Worm (Caenorhabditis elegans) whole organism, L1 larva: ENCODE data around the gene F35G2.1.

ENCODE experiments used
- C16A3.4 ChIP-seq: fragments of 150-350 bp; optimal IDR thresholded peaks from 2 replicates; lab custom pipeline; 2014; ENCODE audit warnings: missing biosample characterization, missing genetic modification characterization
- aha-1 ChIP-seq: fragments of 150-350 bp; optimal IDR thresholded peaks from 2 replicates; lab custom pipeline; 2014; ENCODE audit warnings: missing biosample characterization, missing genetic modification characterization
- aly-2 ChIP-seq: fragments of 150-350 bp; optimal IDR thresholded peaks from 2 replicates; lab custom pipeline; 2014; ENCODE audit warnings: missing biosample characterization, missing genetic modification characterization
- blmp-1 ChIP-seq: fragments of 150-350 bp; optimal IDR thresholded peaks from 2 replicates; lab custom pipeline; 2014; ENCODE audit warnings: missing biosample characterization, missing genetic modification characterization
- ceh-8 ChIP-seq: fragments of 200-800 bp; sonication (Bioruptor generic); optimal IDR thresholded peaks from 2 replicates; lab custom pipeline; 2018; ENCODE audit warnings: mild to moderate bottlenecking, missing genetic modification characterization, moderate library complexity, missing compliant biosample characterization
- ceh-82 ChIP-seq, 3 experiments: fragments of 150-350 bp in 1 of 3; sonication (generic microtip) in 2 of 3; optimal IDR thresholded peaks; 2 replicates each; lab custom pipeline; 2014 to 2017; ENCODE audit warnings: missing biosample characterization in 3 of 3, missing genetic modification characterization in 3 of 3
- ceh-88 ChIP-seq: fragments of 200-800 bp; sonication (Bioruptor generic); IDR thresholded peaks from 2 replicates; pipeline ENCODE4 v1.3.6; 2022; ENCODE audit warnings: missing genetic modification characterization, missing compliant biosample characterization
- efl-1 ChIP-seq, 4 experiments: fragments of 150-350 bp; optimal IDR thresholded peaks in 3 of 4; peaks in 1 of 4; 1 replicate in 1 of 4; 2 replicates in 3 of 4; lab custom pipeline; 2014; ENCODE audit warnings: missing biosample characterization in 2 of 4, missing genetic modification characterization in 2 of 4, missing genetic modification reagents in 2 of 4
- elt-3 ChIP-seq, 6 experiments: fragments of 150-350 bp in 1 of 6; sonication (generic microtip); optimal IDR thresholded peaks; 2 replicates each; lab custom pipeline; 2017 to 2018; ENCODE audit warnings: missing biosample characterization in 6 of 6, missing genetic modification characterization in 6 of 6, inconsistent platforms in 1 of 6
- fkh-10 ChIP-seq: sonication (generic microtip); optimal IDR thresholded peaks from 2 replicates; lab custom pipeline; 2017; ENCODE audit warnings: missing biosample characterization, missing genetic modification reagents, missing genetic modification characterization
- fkh-8 ChIP-seq: sonication (generic microtip); optimal IDR thresholded peaks from 2 replicates; lab custom pipeline; 2016; ENCODE audit warnings: mild to moderate bottlenecking, missing genetic modification characterization, missing compliant biosample characterization
- fos-1 ChIP-seq: fragments of 150-350 bp; optimal IDR thresholded peaks from 2 replicates; lab custom pipeline; 2014; ENCODE audit warnings: missing biosample characterization, missing genetic modification characterization
- hlh-17 ChIP-seq: fragments of 200-800 bp; sonication (Bioruptor generic); optimal IDR thresholded peaks from 2 replicates; lab custom pipeline; 2018; ENCODE audit warnings: missing genetic modification characterization, mild to moderate bottlenecking, missing compliant biosample characterization, moderate library complexity, borderline replicate concordance
- isw-1 ChIP-seq: fragments of 200-800 bp; sonication (Bioruptor generic); IDR thresholded peaks from 2 replicates; pipeline ENCODE4 v1.3.6; 2022; ENCODE audit warnings: missing genetic modification characterization, missing compliant biosample characterization
- lin-13 ChIP-seq: fragments of 150-350 bp; optimal IDR thresholded peaks from 2 replicates; lab custom pipeline; 2014; ENCODE audit warnings: missing biosample characterization, missing genetic modification reagents, missing genetic modification characterization
- lin-14 ChIP-seq: fragments of 200-800 bp; sonication (Bioruptor generic); optimal IDR thresholded peaks from 2 replicates; lab custom pipeline; 2018; ENCODE audit warnings: mild to moderate bottlenecking, missing genetic modification characterization, moderate library complexity, missing compliant biosample characterization
- lin-35 ChIP-seq, 2 experiments: fragments of 150-350 bp; optimal IDR thresholded peaks; 2 replicates each; lab custom pipeline; 2014; ENCODE audit warnings: missing biosample characterization in 2 of 2, missing genetic modification characterization in 2 of 2, missing genetic modification reagents in 2 of 2
- lin-39 ChIP-seq: fragments of 150-350 bp; optimal IDR thresholded peaks from 2 replicates; lab custom pipeline; 2014; ENCODE audit warnings: missing biosample characterization, missing genetic modification reagents, missing genetic modification characterization
- mep-1 ChIP-seq: fragments of 150-350 bp; optimal IDR thresholded peaks from 2 replicates; lab custom pipeline; 2014; ENCODE audit warnings: missing biosample characterization, missing genetic modification characterization
- nhr-19 ChIP-seq: fragments of 200-800 bp; sonication (Bioruptor generic); conservative IDR thresholded peaks from 2 replicates; pipeline ENCODE4 v1.3.6; 2022; ENCODE audit warnings: missing genetic modification characterization, missing compliant biosample characterization
- nhr-20 ChIP-seq: sonication (generic microtip); optimal IDR thresholded peaks from 2 replicates; lab custom pipeline; 2016; ENCODE audit warnings: mild to moderate bottlenecking, missing genetic modification characterization, missing compliant biosample characterization
- nhr-71 ChIP-seq: sonication (generic microtip); optimal IDR thresholded peaks from 2 replicates; lab custom pipeline; 2016; ENCODE audit warnings: mild to moderate bottlenecking, missing genetic modification characterization, moderate library complexity, missing compliant biosample characterization
- nhr-85 ChIP-seq: sonication (generic microtip); peaks from one replicate; lab custom pipeline; 2016; ENCODE audit warnings: missing genetic modification characterization, inconsistent platforms, missing compliant biosample characterization
- pag-3 ChIP-seq: sonication (generic microtip); optimal IDR thresholded peaks from 2 replicates; lab custom pipeline; 2017; ENCODE audit warnings: missing genetic modification characterization, mild to moderate bottlenecking, missing compliant biosample characterization, antibody characterized with exemption, borderline replicate concordance; ENCODE audit not compliant: insufficient read depth
- snu-23 ChIP-seq: sonication (generic microtip); optimal IDR thresholded peaks from 2 replicates; lab custom pipeline; 2016; ENCODE audit warnings: missing genetic modification characterization, missing compliant biosample characterization
- sptf-1 ChIP-seq: fragments of 150-350 bp; optimal IDR thresholded peaks from 2 replicates; lab custom pipeline; 2014; ENCODE audit warnings: missing biosample characterization, missing genetic modification characterization
- swsn-7 ChIP-seq: sonication (generic microtip); optimal IDR thresholded peaks from 2 replicates; lab custom pipeline; 2016; ENCODE audit warnings: missing genetic modification characterization, missing compliant biosample characterization
- tbx-2 ChIP-seq: sonication (generic microtip); optimal IDR thresholded peaks from 2 replicates; lab custom pipeline; 2016; ENCODE audit warnings: missing genetic modification characterization, missing compliant biosample characterization
- tlp-1 ChIP-seq: fragments of 150-350 bp; optimal IDR thresholded peaks from 2 replicates; lab custom pipeline; 2014; ENCODE audit warnings: missing biosample characterization, missing genetic modification characterization
- unc-62 ChIP-seq: fragments of 150-350 bp; optimal IDR thresholded peaks from 2 replicates; lab custom pipeline; 2014; ENCODE audit warnings: missing biosample characterization, missing genetic modification reagents, missing genetic modification characterization
- unc-86 ChIP-seq: sonication (generic microtip); optimal IDR thresholded peaks from 2 replicates; lab custom pipeline; 2016; ENCODE audit warnings: missing genetic modification characterization, missing compliant biosample characterization
- zag-1 ChIP-seq: fragments of 150-350 bp; optimal IDR thresholded peaks from 2 replicates; lab custom pipeline; 2014; ENCODE audit warnings: missing biosample characterization, missing genetic modification characterization

The F35G2.1 gene

ce11 chrIV:12208984-12209676 lies 6.1 kb downstream of the F35G2.1 start, which contains the start of the genes marb-1 and F35G2.3 (continued):
- peak; percentile 53 for TF ChIP-seq C16A3.4 (tag; lab: Kevin White, UChicago)
- TF ChIP-seq nhr-19 (GFP tag; lab: Robert Waterston, UW), result peak; percentile 61
- TF ChIP-seq hlh-17 (GFP tag; lab: Kevin White, UChicago), result no peak
- peak; percentile 93 to 94 for TF ChIP-seq lin-35 (GFP tag; optimal IDR thresholded peaks at IDR 0.05; lab: Kevin White, UChicago)
- TF ChIP-seq unc-62, result no peak
- peak; percentile 69 for TF ChIP-seq nhr-20 (tag; lab: Kevin White, UChicago)
- peak; percentile 77 for TF ChIP-seq snu-23 (GFP tag; lab: Kevin White, UChicago)
- TF ChIP-seq aly-2, result peak; percentile 61
- peak; percentile 5 for TF ChIP-seq unc-86 (tag; lab: Kevin White, UChicago)
- TF ChIP-seq fkh-8 (tag; lab: Kevin White, UChicago), result no peak
- TF ChIP-seq aha-1 (tag; lab: Kevin White, UChicago), result no peak
- TF ChIP-seq ceh-88 (GFP tag; lab: Robert Waterston, UW), result no peak
- TF ChIP-seq efl-1 (optimal IDR thresholded peaks at IDR 0.05; lab: Kevin White, UChicago), result peak; percentile 63 to 93
- peak; percentile 94 to 99 for TF ChIP-seq efl-1 (GFP tag; optimal IDR thresholded peaks at IDR 0.05 in 1 of 2; lab: Kevin White, UChicago)
- peak; percentile 60 for TF ChIP-seq isw-1 (GFP tag; lab: Robert Waterston, UW)
- TF ChIP-seq swsn-7 (tag; lab: Kevin White, UChicago), result peak; percentile 65
- TF ChIP-seq pag-3 (tag; lab: Kevin White, UChicago), result no peak
- TF ChIP-seq nhr-71 (tag; lab: Kevin White, UChicago), result peak; percentile 76
- peak; percentile 68 for TF ChIP-seq lin-39 (tag; lab: Kevin White, UChicago)
- TF ChIP-seq lin-13, result peak; percentile 24
- TF ChIP-seq lin-14, result peak; percentile 64

- TF ChIP-seq tbx-2 (tag; lab: Kevin White, UChicago) (no peak), ceh-8 (GFP tag; lab: Kevin White, UChicago) (no peak), fkh-10 (GFP tag; lab: Kevin White, UChicago) (no peak), unc-86 (tag; lab: Kevin White, UChicago) (no peak), fos-1 (tag; lab: Kevin White, UChicago) (no peak)
Observed at ce11 chrIV:12211292-12211691, 8.2 kb downstream of the F35G2.1 start.

DNA sequence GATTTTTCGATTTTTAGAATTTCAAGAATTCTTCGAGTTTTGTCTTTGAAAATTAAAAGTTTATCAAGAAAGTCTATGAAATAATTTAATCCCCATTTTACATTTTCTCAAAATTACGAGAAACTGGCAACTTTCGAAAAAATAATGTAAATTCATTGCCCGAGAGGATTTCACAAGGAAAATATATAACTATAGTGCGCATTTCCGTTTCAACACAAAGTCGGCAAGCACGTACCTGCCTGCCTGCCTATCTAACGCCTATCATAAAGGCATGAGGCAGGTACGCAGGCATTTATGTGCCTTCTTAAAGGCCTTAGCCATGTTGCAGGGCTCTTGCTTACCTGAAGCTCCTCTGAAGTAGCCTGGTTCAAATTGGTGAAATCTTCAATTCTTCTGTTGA lies 9.8 kb downstream of the F35G2.1 start:
- TF ChIP-seq nhr-20 (tag; lab: Kevin White, UChicago), result no peak
- no peak for TF ChIP-seq efl-1 (optimal IDR thresholded peaks at IDR 0.05; lab: Kevin White, UChicago)
- TF ChIP-seq efl-1 (GFP tag; optimal IDR thresholded peaks at IDR 0.05 in 1 of 2; lab: Kevin White, UChicago), result peak in 1 of 2 experiments; percentile 62

- no peak for TF ChIP-seq efl-1 (optimal IDR thresholded peaks at IDR 0.05; lab: Kevin White, UChicago)
- TF ChIP-seq efl-1 (GFP tag; optimal IDR thresholded peaks at IDR 0.05 in 1 of 2; lab: Kevin White, UChicago), result peak in 1 of 2 experiments; percentile 72
- no peak for TF ChIP-seq unc-86 (tag; lab: Kevin White, UChicago)
- no peak for TF ChIP-seq tlp-1 (tag; lab: Kevin White, UChicago)
- peak; percentile 46 for TF ChIP-seq lin-14
- TF ChIP-seq C16A3.4 (tag; lab: Kevin White, UChicago), result no peak
Observed at ce11 chrIV:12215762-12216295, 12.8 kb downstream of the F35G2.1 start, which contains the start of gene phy-2. TSS of gene phy-2 (minus strand) at chrIV:12215987.

DNA sequence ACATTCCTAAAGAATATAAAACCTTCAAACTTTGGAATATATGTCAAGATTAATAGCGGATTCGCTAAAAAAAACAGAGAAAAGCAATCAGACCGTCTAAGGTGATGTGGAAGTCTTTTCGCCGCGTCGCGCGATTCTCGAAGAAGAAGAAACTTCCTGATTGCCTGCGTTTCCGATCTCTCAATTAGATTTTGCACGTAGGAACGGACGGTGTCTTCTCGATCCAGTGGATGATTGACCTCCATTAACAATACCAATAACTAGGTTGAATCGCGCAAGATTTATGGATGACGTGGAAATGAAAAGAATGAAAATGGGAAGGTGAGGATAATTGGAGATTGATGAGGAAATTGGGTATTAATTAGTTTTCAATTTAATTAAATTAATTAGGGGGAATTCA lies 14.1 kb downstream of the F35G2.1 start:
- TF ChIP-seq nhr-85 (tag; lab: Kevin White, UChicago) (peak; percentile 73), blmp-1 (tag; lab: Kevin White, UChicago) (peak; percentile 83), zag-1 (tag; lab: Kevin White, UChicago) (no peak), efl-1 (optimal IDR thresholded peaks at IDR 0.05; lab: Kevin White, UChicago) (no peak), efl-1 (GFP tag; optimal IDR thresholded peaks at IDR 0.05 in 1 of 2; lab: Kevin White, UChicago) (peak in 1 of 2 experiments; percentile 17), sptf-1 (tag; lab: Kevin White, UChicago) (no peak), ceh-82 (tag; optimal IDR thresholded peaks at IDR 0.05; lab: Kevin White, UChicago) (no peak), elt-3 (tag; optimal IDR thresholded peaks at IDR 0.05; lab: Kevin White, UChicago) (peak in 1 of 6 experiments; percentile 59), mep-1 (tag; lab: Kevin White, UChicago) (peak; percentile 3)
